2 worm cellular contexts compared by ENCODE assay signal in genomic region chrIII:11915666-11916065, ce11.
TF ChIP-seq lines count a peak whose summit lies in the region.

ndab-1 (minus strand) TSS chrIII:11915712.
npp-16 (plus strand) TSS chrIII:11915928.

TF ChIP-seq in whole organism, L1 larva, 84 proteins besides CTCF, POLR2A, EP300 and RAD21 (continued from another document):
- peak; percentile 54 for TF ChIP-seq rnt-1 (tag; optimal IDR thresholded peaks at IDR 0.05; lab: Kevin White, UChicago)
- peak; percentile 40 to 66 for TF ChIP-seq efl-1 (optimal IDR thresholded peaks at IDR 0.05; lab: Kevin White, UChicago)
- TF ChIP-seq efl-1 (GFP tag; optimal IDR thresholded peaks at IDR 0.05 in 1 of 2; lab: Kevin White, UChicago) = peak; percentile 62 to 96
- peak; percentile 33 for TF ChIP-seq nhr-84 (tag; optimal IDR thresholded peaks at IDR 0.05; lab: Kevin White, UChicago)
- peak; percentile 35 for TF ChIP-seq nhr-20 (tag; optimal IDR thresholded peaks at IDR 0.05; lab: Kevin White, UChicago)
- TF ChIP-seq mep-1 (tag; optimal IDR thresholded peaks at IDR 0.05; lab: Kevin White, UChicago) = peak; percentile 24
- TF ChIP-seq unc-86 (tag; optimal IDR thresholded peaks at IDR 0.05; lab: Kevin White, UChicago) = peak; percentile 17
- TF ChIP-seq nhr-28 (tag; optimal IDR thresholded peaks at IDR 0.05; lab: Kevin White, UChicago) = no peak
- no peak for TF ChIP-seq ceh-88 (GFP tag; IDR thresholded peaks at IDR 0.05; lab: Robert Waterston, UW)
- TF ChIP-seq snpc-4 (tag; optimal IDR thresholded peaks at IDR 0.05; lab: Kevin White, UChicago) = peak; percentile 36
- peak; percentile 47 for TF ChIP-seq dsc-1 (tag; optimal IDR thresholded peaks at IDR 0.05; lab: Kevin White, UChicago)
- peak; percentile 52 for TF ChIP-seq lsy-2 (tag; optimal IDR thresholded peaks at IDR 0.05; lab: Kevin White, UChicago)
- peak; percentile 53 for TF ChIP-seq snu-23 (GFP tag; optimal IDR thresholded peaks at IDR 0.05; lab: Kevin White, UChicago)
- peak; percentile 3 for TF ChIP-seq C04F5.9 (tag; optimal IDR thresholded peaks at IDR 0.05; lab: Kevin White, UChicago)
- peak in 1 of 2 experiments; percentile 1 for TF ChIP-seq mdl-1 (tag; optimal IDR thresholded peaks at IDR 0.05; lab: Kevin White, UChicago)
- TF ChIP-seq isw-1 (GFP tag; IDR thresholded peaks at IDR 0.05; lab: Robert Waterston, UW) = 0 out of 2 replicates have a peak, but pooled peaks have one; percentile 13
- TF ChIP-seq swsn-7 (tag; optimal IDR thresholded peaks at IDR 0.05; lab: Kevin White, UChicago) = peak; percentile 37

TF ChIP-seq in whole organism, L3 larva, 47 proteins besides CTCF, POLR2A, EP300 and RAD21 (continued from another document):
- TF ChIP-seq hmg-11 (tag; optimal IDR thresholded peaks at IDR 0.05; lab: Kevin White, UChicago) (peak; percentile 24), pha-4 (tag; optimal IDR thresholded peaks at IDR 0.05; lab: Kevin White, UChicago) (peak; percentile 6), unc-39 (tag; optimal IDR thresholded peaks at IDR 0.05; lab: Kevin White, UChicago) (no peak), mdl-1 (tag; optimal IDR thresholded peaks at IDR 0.05; lab: Kevin White, UChicago) (no peak), nhr-237 (tag; optimal IDR thresholded peaks at IDR 0.05; lab: Kevin White, UChicago) (no peak), fkh-2 (tag; optimal IDR thresholded peaks at IDR 0.05; lab: Kevin White, UChicago) (no peak)
